Fruit fly (Drosophila melanogaster) whole organism, adult: ENCODE data around the gene CG32756.

Experiments
- CG7045 ChIP-seq: fragments of 200-800 bp; sonication (Bioruptor generic); optimal IDR thresholded peaks from 2 replicates; lab custom pipeline; 2017; ENCODE audit warnings: missing biosample characterization, mild to moderate bottlenecking, missing genetic modification characterization
- Clk ChIP-seq: fragments of 200-800 bp; sonication (Bioruptor generic); optimal IDR thresholded peaks from 2 replicates; lab custom pipeline; 2017; ENCODE audit warnings: missing biosample characterization, missing genetic modification characterization
- Crg-1 ChIP-seq: fragments of 200-800 bp; sonication (Bioruptor generic); optimal IDR thresholded peaks from 2 replicates; lab custom pipeline; 2016; ENCODE audit warnings: missing biosample characterization, missing genetic modification characterization
- cnc ChIP-seq, 2 experiments: fragments of >200 bp; optimal IDR thresholded peaks; 2 replicates each; lab custom pipeline; 2017
- kay ChIP-seq: fragments of 200-800 bp; sonication (Bioruptor generic); peaks from one replicate; lab custom pipeline; 2016; ENCODE audit warnings: missing biosample characterization, missing genetic modification characterization, borderline replicate concordance
- ovo ChIP-seq: fragments of 200-800 bp; sonication (Bioruptor generic); optimal IDR thresholded peaks from 2 replicates; lab custom pipeline; 2016; ENCODE audit warnings: missing biosample characterization, missing genetic modification characterization
- tj ChIP-seq: fragments of 200-800 bp; sonication (Bioruptor generic); optimal IDR thresholded peaks from 3 replicates; lab custom pipeline; 2017; ENCODE audit warnings: missing biosample characterization, mild to moderate bottlenecking, missing genetic modification characterization, moderate library complexity

dm6 chrX:5904377-5905085, 41.0 kb upstream of the CG32756 start:
- TF ChIP-seq cnc (optimal IDR thresholded peaks at IDR 0.05; lab: Kevin White, UChicago): no peak
- TF ChIP-seq Crg-1 (GFP tag; lab: Kevin White, UChicago): no peak
- TF ChIP-seq CG7045: no peak
- TF ChIP-seq tj: peak; percentile 73
- peak; percentile 98 for TF ChIP-seq ovo (GFP tag; lab: Kevin White, UChicago)
- no peak for TF ChIP-seq kay
- no peak for TF ChIP-seq Clk
